Fruit fly (Drosophila melanogaster) whole organism, embryonic: ENCODE measurements around the gene mil.

ENCODE experiments used
- Adf1 ChIP-seq: fragments of 200-800 bp; sonication (Bioruptor generic); IDR thresholded peaks from 2 replicates; pipeline ENCODE4 v1.3.6; 2022; ENCODE audit warnings: missing biosample characterization, missing genetic modification characterization
- Blimp-1 ChIP-seq: fragments of 200-800 bp; sonication (Bioruptor generic); optimal IDR thresholded peaks from 3 replicates; lab custom pipeline; 2018; ENCODE audit warnings: missing biosample characterization, missing genetic modification characterization, mild to moderate bottlenecking, moderate library complexity, missing genetic modification reagents
- CG10543 ChIP-seq: fragments of 200-800 bp; sonication (Bioruptor generic); optimal IDR thresholded peaks from 3 replicates; lab custom pipeline; 2017; ENCODE audit warnings: missing biosample characterization, mild to moderate bottlenecking, missing genetic modification characterization, moderate library complexity
- CG11085 ChIP-seq: fragments of 200-800 bp; sonication (Bioruptor generic); IDR thresholded peaks from 2 replicates; pipeline ENCODE4 v1.3.6; 2022; ENCODE audit warnings: missing biosample characterization, missing genetic modification characterization
- CG13287 ChIP-seq: fragments of 200-800 bp; sonication (Bioruptor generic); IDR thresholded peaks from 2 replicates; pipeline ENCODE4 v1.3.6; 2022; ENCODE audit warnings: missing biosample characterization, missing genetic modification characterization; ENCODE audit not compliant: partially characterized antibody
- CG13296 ChIP-seq: fragments of 200-800 bp; sonication (Bioruptor generic); optimal IDR thresholded peaks from 3 replicates; lab custom pipeline; 2018; ENCODE audit warnings: missing biosample characterization, mild to moderate bottlenecking, missing genetic modification characterization
- CG15514 ChIP-seq: fragments of 200-800 bp; sonication (Bioruptor generic); optimal IDR thresholded peaks from 3 replicates; lab custom pipeline; 2017; ENCODE audit warnings: missing biosample characterization, missing genetic modification characterization, mild to moderate bottlenecking, moderate library complexity, missing genetic modification reagents
- CG2889 ChIP-seq: fragments of 200-800 bp; sonication (Bioruptor generic); IDR thresholded peaks from 3 replicates; pipeline ENCODE4 v1.3.6; 2022; ENCODE audit warnings: missing biosample characterization, missing genetic modification characterization
- CG3163 ChIP-seq: fragments of 200-800 bp; sonication (Bioruptor generic); optimal IDR thresholded peaks from 3 replicates; lab custom pipeline; 2016; ENCODE audit warnings: missing biosample characterization, missing genetic modification characterization
- CG34224 ChIP-seq: fragments of 200-800 bp; sonication (Bioruptor generic); IDR thresholded peaks from 3 replicates; pipeline ENCODE4 v1.3.6; 2022; ENCODE audit warnings: missing biosample characterization, missing genetic modification characterization; ENCODE audit not compliant: partially characterized antibody
- CG34422 ChIP-seq: fragments of 200-800 bp; sonication (Bioruptor generic); IDR thresholded peaks from 3 replicates; pipeline ENCODE4 v1.3.6; 2022; ENCODE audit warnings: missing biosample characterization, missing genetic modification characterization
- CG3838 ChIP-seq: fragments of 200-800 bp; sonication (Bioruptor generic); optimal IDR thresholded peaks from 3 replicates; lab custom pipeline; 2016; ENCODE audit warnings: missing biosample characterization, missing genetic modification characterization
- CG43689 ChIP-seq: fragments of 200-800 bp; sonication (Bioruptor generic); IDR thresholded peaks from 2 replicates; pipeline ENCODE4 v1.3.6; 2022; ENCODE audit warnings: missing biosample characterization, missing genetic modification characterization
- CG5953 ChIP-seq: fragments of 200-800 bp; sonication (Bioruptor generic); IDR thresholded peaks from 2 replicates; pipeline ENCODE4 v1.3.6; 2022; ENCODE audit warnings: missing biosample characterization, missing genetic modification characterization
- CG6272 ChIP-seq: fragments of 200-800 bp; sonication (Bioruptor generic); IDR thresholded peaks from 2 replicates; pipeline ENCODE4 v1.3.6; 2022; ENCODE audit warnings: missing biosample characterization, missing genetic modification characterization
- CG7987 ChIP-seq: fragments of 200-800 bp; sonication (Bioruptor generic); optimal IDR thresholded peaks from 2 replicates; lab custom pipeline; 2018; ENCODE audit warnings: missing biosample characterization, mild to moderate bottlenecking, missing genetic modification characterization, moderate library complexity
- Deaf1 ChIP-seq: fragments of 200-800 bp; optimal IDR thresholded peaks from 3 replicates; lab custom pipeline; 2019; ENCODE audit warnings: missing biosample characterization, mild to moderate bottlenecking, missing genetic modification characterization, moderate library complexity
- Dfd ChIP-seq, 2 experiments: fragments of >200 bp; optimal IDR thresholded peaks; 2 replicates each; lab custom pipeline; 2017; ENCODE audit warnings: missing biosample characterization in 2 of 2, missing genetic modification characterization in 2 of 2
- Dip3 ChIP-seq: fragments of 200-800 bp; sonication (Bioruptor generic); optimal IDR thresholded peaks from 3 replicates; lab custom pipeline; 2016; ENCODE audit warnings: missing biosample characterization, missing genetic modification characterization
- Dll ChIP-seq: fragments of 200-800 bp; sonication (Bioruptor generic); IDR thresholded peaks from 4 replicates; pipeline ENCODE4 v1.3.6; 2022; ENCODE audit warnings: missing biosample characterization, missing genetic modification characterization; ENCODE audit not compliant: partially characterized antibody
- HmgZ ChIP-seq: fragments of 200-800 bp; sonication (Bioruptor generic); optimal IDR thresholded peaks from 2 replicates; lab custom pipeline; 2018; ENCODE audit warnings: missing biosample characterization, mild to moderate bottlenecking, missing genetic modification characterization
- Jarid2 ChIP-seq: fragments of 200-800 bp; sonication (Bioruptor generic); optimal IDR thresholded peaks from 3 replicates; lab custom pipeline; 2017; ENCODE audit warnings: mild to moderate bottlenecking, missing biosample characterization, missing genetic modification reagents, missing genetic modification characterization
- MESR4 ChIP-seq: fragments of 200-800 bp; sonication (Bioruptor generic); optimal IDR thresholded peaks from 2 replicates; lab custom pipeline; 2018; ENCODE audit warnings: missing biosample characterization, mild to moderate bottlenecking, missing genetic modification characterization, moderate library complexity
- Meics ChIP-seq: fragments of 200-800 bp; sonication (Bioruptor generic); optimal IDR thresholded peaks from 2 replicates; lab custom pipeline; 2017; ENCODE audit warnings: missing biosample characterization, mild to moderate bottlenecking, missing genetic modification characterization
- Ravus ChIP-seq: fragments of 200-800 bp; sonication (Bioruptor generic); IDR thresholded peaks from 2 replicates; pipeline ENCODE4 v1.3.6; 2022; ENCODE audit warnings: missing biosample characterization, missing genetic modification characterization
- btn ChIP-seq: fragments of 200-800 bp; sonication (Bioruptor generic); optimal IDR thresholded peaks from 2 replicates; lab custom pipeline; 2016; ENCODE audit warnings: missing biosample characterization, missing genetic modification characterization
- chinmo ChIP-seq: fragments of 200-800 bp; sonication (Bioruptor generic); IDR thresholded peaks from 4 replicates; pipeline ENCODE4 v1.3.6; 2022; ENCODE audit warnings: missing biosample characterization, missing genetic modification characterization; ENCODE audit not compliant: partially characterized antibody
- ci ChIP-seq: fragments of 200-800 bp; sonication (Bioruptor generic); IDR thresholded peaks from 3 replicates; pipeline ENCODE4 v1.3.6; 2022; ENCODE audit warnings: missing biosample characterization, missing genetic modification characterization
- crc ChIP-seq: fragments of 200-800 bp; sonication (Bioruptor generic); optimal IDR thresholded peaks from 2 replicates; lab custom pipeline; 2016; ENCODE audit warnings: missing biosample characterization, missing genetic modification characterization
- cwo ChIP-seq: fragments of 200-800 bp; sonication (Bioruptor generic); optimal IDR thresholded peaks from 3 replicates; lab custom pipeline; 2017; ENCODE audit warnings: missing biosample characterization, missing genetic modification characterization, mild to moderate bottlenecking, moderate library complexity, missing genetic modification reagents
- dati ChIP-seq: fragments of 200-800 bp; sonication (Bioruptor generic); IDR thresholded peaks from 2 replicates; pipeline ENCODE4 v1.3.6; 2022; ENCODE audit warnings: missing biosample characterization, missing genetic modification characterization
- ewg ChIP-seq: fragments of 200-800 bp; sonication (Bioruptor generic); optimal IDR thresholded peaks from 3 replicates; lab custom pipeline; 2017; ENCODE audit warnings: mild to moderate bottlenecking, missing biosample characterization, missing genetic modification reagents, missing genetic modification characterization
- fru ChIP-seq: fragments of >200 bp; optimal IDR thresholded peaks from 2 replicates; lab custom pipeline; 2017
- hb ChIP-seq: fragments of 200-800 bp; sonication (Bioruptor generic); IDR thresholded peaks from 3 replicates; pipeline ENCODE4 v1.3.6; 2022; ENCODE audit warnings: missing biosample characterization, missing genetic modification characterization; ENCODE audit not compliant: partially characterized antibody
- hth ChIP-seq: fragments of >200 bp; optimal IDR thresholded peaks from 2 replicates; lab custom pipeline; 2017; ENCODE audit warnings: inconsistent platforms
- jumu ChIP-seq: fragments of 200-800 bp; sonication (Bioruptor generic); optimal IDR thresholded peaks from 3 replicates; lab custom pipeline; 2016; ENCODE audit warnings: missing biosample characterization, missing genetic modification characterization
- kah ChIP-seq: fragments of 200-800 bp; sonication (Bioruptor generic); optimal IDR thresholded peaks from 2 replicates; lab custom pipeline; 2018; ENCODE audit warnings: missing biosample characterization, mild to moderate bottlenecking, missing genetic modification characterization
- knrl ChIP-seq: fragments of 200-800 bp; sonication (Bioruptor generic); IDR thresholded peaks from 3 replicates; pipeline ENCODE4 v1.3.6; 2022; ENCODE audit warnings: missing biosample characterization, missing genetic modification characterization; ENCODE audit not compliant: partially characterized antibody
- onecut ChIP-seq: fragments of 200-800 bp; sonication (Bioruptor generic); IDR thresholded peaks from 2 replicates; pipeline ENCODE4 v1.3.6; 2022; ENCODE audit warnings: missing biosample characterization, missing genetic modification characterization
- pfk ChIP-seq: fragments of 200-800 bp; sonication (Bioruptor generic); optimal IDR thresholded peaks from 2 replicates; lab custom pipeline; 2018; ENCODE audit warnings: missing biosample characterization, mild to moderate bottlenecking, missing genetic modification characterization, moderate library complexity
- sens ChIP-seq: fragments of 200-800 bp; sonication (Bioruptor generic); peaks from one replicate; lab custom pipeline; 2016; ENCODE audit warnings: missing biosample characterization, missing genetic modification characterization
- sob ChIP-seq: fragments of 200-800 bp; sonication (Bioruptor generic); IDR thresholded peaks from 2 replicates; pipeline ENCODE4 v1.3.6; 2022; ENCODE audit warnings: missing biosample characterization, missing genetic modification characterization
- sqz ChIP-seq: fragments of 200-800 bp; sonication (Bioruptor generic); optimal IDR thresholded peaks from 3 replicates; lab custom pipeline; 2018; ENCODE audit warnings: missing biosample characterization, mild to moderate bottlenecking, missing genetic modification characterization
- ssp ChIP-seq: fragments of 200-800 bp; sonication (Bioruptor generic); IDR thresholded peaks from 2 replicates; pipeline ENCODE4 v1.3.6; 2022; ENCODE audit warnings: missing biosample characterization, missing genetic modification characterization
- stwl ChIP-seq: fragments of 200-800 bp; sonication (Bioruptor generic); optimal IDR thresholded peaks from 3 replicates; lab custom pipeline; 2018; ENCODE audit warnings: missing biosample characterization, mild to moderate bottlenecking, missing genetic modification characterization, moderate library complexity
- tio ChIP-seq: fragments of 200-800 bp; sonication (Bioruptor generic); optimal IDR thresholded peaks from 2 replicates; lab custom pipeline; 2017; ENCODE audit warnings: missing biosample characterization, missing genetic modification characterization, inconsistent platforms
- tup ChIP-seq: fragments of 200-800 bp; sonication (Bioruptor generic); optimal IDR thresholded peaks from 2 replicates; lab custom pipeline; 2016; ENCODE audit warnings: missing biosample characterization, mild to moderate bottlenecking, missing genetic modification characterization, moderate library complexity

Gene mil

dm6 chr3R:27925000-27925970 lies 13.0 kb downstream of the mil start, which contains the start of gene mino (continued):
- TF ChIP-seq Dip3 (GFP tag; lab: Kevin White, UChicago) = no peak
- TF ChIP-seq CG10543 (GFP tag; lab: Kevin White, UChicago) = peak; percentile 83
- TF ChIP-seq knrl = 0 out of 3 replicates have a peak, but pooled peaks have one; percentile 11
- TF ChIP-seq Meics (GFP tag; lab: Kevin White, UChicago) = peak; percentile 24
- no peak for TF ChIP-seq pfk (GFP tag; lab: Kevin White, UChicago)
- TF ChIP-seq ewg (GFP tag; lab: Kevin White, UChicago) = no peak
- TF ChIP-seq HmgZ (tag; lab: Kevin White, UChicago) = no peak
- TF ChIP-seq CG5953 (GFP tag; lab: Robert Waterston, UW) = peak; percentile 34; the same call in 1 of the 2 replicates
- no peak for TF ChIP-seq hb (GFP tag; lab: Robert Waterston, UW)
- peak; percentile 40; the same call in 1 of the 2 replicates for TF ChIP-seq Adf1 (GFP tag; lab: Robert Waterston, UW)
- no peak for TF ChIP-seq CG13296 (GFP tag; lab: Kevin White, UChicago)
- no peak for TF ChIP-seq stwl
- peak; percentile 7 for TF ChIP-seq kah (GFP tag; lab: Kevin White, UChicago)
- no peak for TF ChIP-seq CG2889 (GFP tag; lab: Robert Waterston, UW)
- peak; percentile 73; the same call in 3 of the 4 replicates for TF ChIP-seq chinmo
- TF ChIP-seq sob (GFP tag; lab: Robert Waterston, UW) = no peak
- no peak for TF ChIP-seq btn (GFP tag; lab: Kevin White, UChicago)
- no peak for TF ChIP-seq ssp (GFP tag; lab: Robert Waterston, UW)
- TF ChIP-seq Jarid2 = peak; percentile 17
- TF ChIP-seq Blimp-1 (GFP tag; lab: Kevin White, UChicago) = no peak
- peak; percentile 45 for TF ChIP-seq sens
- no peak for TF ChIP-seq jumu (GFP tag; lab: Kevin White, UChicago)
- peak; percentile 20 for TF ChIP-seq cwo
- 0 out of 2 replicates have a peak, but pooled peaks have one; percentile 6 for TF ChIP-seq CG43689 (GFP tag; lab: Robert Waterston, UW)
- TF ChIP-seq CG34224 = 0 out of 3 replicates have a peak, but pooled peaks have one; percentile 16
- no peak for TF ChIP-seq tup (GFP tag; lab: Kevin White, UChicago)
- peak; percentile 68 for TF ChIP-seq CG15514
- TF ChIP-seq CG34422 (GFP tag; lab: Robert Waterston, UW) = peak; percentile 21; the same call in 1 of the 3 replicates
- peak; percentile 67 for TF ChIP-seq CG7987 (GFP tag; lab: Kevin White, UChicago)
- no peak for TF ChIP-seq MESR4 (GFP tag; lab: Kevin White, UChicago)
- no peak for TF ChIP-seq crc (GFP tag; lab: Kevin White, UChicago)
- no peak for TF ChIP-seq Ravus
- 0 out of 4 replicates have a peak, but pooled peaks have one; percentile 10 for TF ChIP-seq Dll
- TF ChIP-seq tio (GFP tag; lab: Kevin White, UChicago) = no peak
- TF ChIP-seq fru (lab: Kevin White, UChicago) = no peak
- 0 out of 2 replicates have a peak, but pooled peaks have one; percentile 26 for TF ChIP-seq dati (GFP tag; lab: Robert Waterston, UW)
- no peak for TF ChIP-seq CG3163 (GFP tag; lab: Kevin White, UChicago)
- TF ChIP-seq sqz (GFP tag; lab: Kevin White, UChicago) = peak; percentile 22
- TF ChIP-seq Dfd (GFP tag; optimal IDR thresholded peaks at IDR 0.05; lab: Kevin White, UChicago) = no peak
- no peak for TF ChIP-seq onecut (GFP tag; lab: Robert Waterston, UW)
- no peak for TF ChIP-seq hth
- TF ChIP-seq CG6272 = no peak
- 0 out of 2 replicates have a peak, but pooled peaks have one; percentile 9 for TF ChIP-seq CG11085
- peak; percentile 93 for TF ChIP-seq Deaf1 (tag; lab: Kevin White, UChicago)
- TF ChIP-seq CG13287 (GFP tag; lab: Robert Waterston, UW) = 0 out of 2 replicates have a peak, but pooled peaks have one; percentile 19
- no peak for TF ChIP-seq CG3838 (GFP tag; lab: Kevin White, UChicago)
- 0 out of 3 replicates have a peak, but pooled peaks have one; percentile 15 for TF ChIP-seq ci (GFP tag; lab: Robert Waterston, UW)
